Worm (Caenorhabditis elegans) whole organism, L2 larva: ENCODE results near the gene fbxc-14.
"Not testable (repeated sequence)": the region's sequence is repeated elsewhere in the genome, so short reads cannot be mapped to it uniquely, and the experiment has no call there.

Experiments used
- blmp-1 ChIP-seq: sonication (generic microtip); optimal IDR thresholded peaks from 2 replicates; lab custom pipeline; 2017; ENCODE audit warnings: missing genetic modification characterization, mild to moderate bottlenecking, missing compliant biosample characterization, antibody characterized with exemption, moderate library complexity; ENCODE audit not compliant: insufficient read depth
- lin-39 ChIP-seq: fragments of 150-350 bp; optimal IDR thresholded peaks from 2 replicates; lab custom pipeline; 2014; ENCODE audit warnings: missing biosample characterization, missing genetic modification reagents, missing genetic modification characterization
- unc-62 ChIP-seq: fragments of 150-350 bp; optimal IDR thresholded peaks from 2 replicates; lab custom pipeline; 2014; ENCODE audit warnings: missing biosample characterization, missing genetic modification reagents, missing genetic modification characterization

ce11 chrII:985703-986102 lies 11.6 kb downstream of the fbxc-14 start, which contains the start of gene fbxc-40:
- TF ChIP-seq lin-39 (tag; lab: Kevin White, UChicago); blmp-1; unc-62 (GFP tag; lab: Kevin White, UChicago): not testable (repeated sequence)
